Worm (Caenorhabditis elegans): Measurements from ENCODE around the gene C43D7.8.

DNA sequence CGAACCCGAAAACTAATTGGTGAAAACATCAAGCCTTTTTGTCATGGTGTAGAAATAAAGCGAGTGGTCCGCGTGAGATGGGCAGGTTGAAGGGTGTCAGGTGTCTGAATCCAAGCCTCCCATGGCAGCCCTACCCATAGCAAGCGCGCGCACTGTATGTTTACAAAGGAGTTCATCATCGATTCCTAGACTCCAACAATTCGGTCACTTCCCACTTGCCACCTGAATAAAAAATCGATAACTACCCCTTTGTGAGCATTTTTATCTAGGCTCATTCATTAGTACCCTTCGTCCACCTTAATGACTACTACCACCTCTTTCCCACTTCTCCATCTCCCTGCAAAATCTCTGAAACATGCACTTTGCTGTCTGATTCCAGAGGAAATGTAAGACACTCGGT is 1.7 kb upstream of the C43D7.8 start, which contains the start of gene fbxb-64:
- TF ChIP-seq lin-35 (GFP tag; optimal IDR thresholded peaks at IDR 0.05) (no peak), egrh-3 (GFP tag; IDR thresholded peaks at IDR 0.05) (no peak), lsl-1 (GFP tag; optimal IDR thresholded peaks at IDR 0.05) (no peak), gei-17 (GFP tag; optimal IDR thresholded peaks at IDR 0.05) (no peak), unc-62 (GFP tag; optimal IDR thresholded peaks at IDR 0.05) (no peak)

Measured in whole organism, young adult.